Fruit fly (Drosophila melanogaster): Measurements from ENCODE around the gene fh.
A peak's percentile ranks its signal among the peaks of the same experiment; 100 is the strongest.

The fh gene

DNA sequence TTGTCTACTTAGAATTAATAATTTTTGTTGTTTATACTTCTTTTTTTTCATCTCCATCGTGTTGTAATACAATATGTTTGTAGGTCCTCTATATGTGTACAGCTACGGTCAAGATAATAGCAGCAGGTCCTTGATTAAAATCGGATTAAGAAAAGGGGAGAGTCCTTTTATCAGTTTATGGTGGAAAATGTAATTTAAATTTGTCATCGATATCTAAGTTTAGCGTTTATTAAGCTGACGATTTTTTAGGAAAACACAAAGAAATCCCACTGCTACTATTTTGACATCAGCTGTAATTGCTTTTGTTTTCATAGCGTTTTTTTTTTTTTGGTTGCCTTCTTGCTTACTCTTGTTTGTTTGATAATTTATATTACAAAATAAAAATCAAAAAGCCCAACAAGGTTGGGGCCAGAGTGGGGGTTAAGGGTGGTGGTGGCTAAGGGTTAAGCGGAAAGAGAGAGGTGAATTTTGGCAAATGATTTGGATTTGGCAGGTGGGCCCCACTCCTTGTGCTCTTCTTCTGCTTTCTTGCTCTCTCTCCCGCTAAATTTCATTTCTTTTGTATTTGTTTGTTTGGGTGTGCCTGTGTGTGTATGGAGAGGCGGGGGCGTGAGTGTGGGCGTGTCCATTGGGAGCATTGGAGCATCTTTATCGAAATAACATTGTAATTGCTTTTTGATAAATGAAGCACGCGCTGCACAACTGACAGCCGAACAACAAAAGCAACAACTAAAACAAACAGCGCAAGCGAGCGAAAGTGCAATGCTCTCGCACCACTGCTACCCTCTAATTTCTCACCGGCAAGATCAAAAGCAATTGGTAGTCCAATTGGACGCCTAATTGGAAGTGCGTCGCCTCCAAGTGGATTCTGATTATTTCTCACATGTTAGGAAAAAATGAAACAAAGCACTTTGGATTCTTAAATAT, 27.8 kb downstream of the fh start (continued):
- no peak for TF ChIP-seq lbe (GFP tag; optimal IDR thresholded peaks at IDR 0.05)
- peak; percentile 1 for TF ChIP-seq CG4707 (GFP tag; optimal IDR thresholded peaks at IDR 0.05)
- peak; percentile 24 to 32 for TF ChIP-seq dpn (GFP tag; optimal IDR thresholded peaks at IDR 0.05)
- peak; percentile 5 for TF ChIP-seq CG18619 (GFP tag; optimal IDR thresholded peaks at IDR 0.05)
- no peak for TF ChIP-seq CG2889 (GFP tag; IDR thresholded peaks at IDR 0.05)
- TF ChIP-seq dan (GFP tag; IDR thresholded peaks at IDR 0.05), result no peak
- no peak for TF ChIP-seq abd-A (tag; optimal IDR thresholded peaks at IDR 0.05)
- peak; percentile 18 for TF ChIP-seq CG6854 (GFP tag; optimal IDR thresholded peaks at IDR 0.05)
- TF ChIP-seq pros (GFP tag; optimal IDR thresholded peaks at IDR 0.05), result no peak
- peak; percentile 58; the same call in 1 of the 2 replicates for TF ChIP-seq CG32532 (GFP tag; IDR thresholded peaks at IDR 0.05)
- TF ChIP-seq tin (GFP tag; optimal IDR thresholded peaks at IDR 0.05), result peak; percentile 24
- TF ChIP-seq CG13296 (GFP tag; optimal IDR thresholded peaks at IDR 0.05), result peak; percentile 25
- TF ChIP-seq wdn (GFP tag; IDR thresholded peaks at IDR 0.05), result no peak
- TF ChIP-seq esg (GFP tag; conservative IDR thresholded peaks at IDR 0.05), result peak; percentile 25; the same call in 1 of the 2 replicates
- no peak for TF ChIP-seq sqz (GFP tag; optimal IDR thresholded peaks at IDR 0.05)
- TF ChIP-seq CG8765 (GFP tag; IDR thresholded peaks at IDR 0.05), result no peak
- TF ChIP-seq CG2875 (GFP tag; optimal IDR thresholded peaks at IDR 0.05), result no peak
- no peak for TF ChIP-seq usp (GFP tag; optimal IDR thresholded peaks at IDR 0.05)
- no peak for TF ChIP-seq CG3847 (GFP tag; IDR thresholded peaks at IDR 0.05)
- TF ChIP-seq CG15514 (GFP tag; optimal IDR thresholded peaks at IDR 0.05), result peak; percentile 21
- peak; percentile 9 for TF ChIP-seq CG12659 (GFP tag; optimal IDR thresholded peaks at IDR 0.05)
- no peak for TF ChIP-seq Ets97D (GFP tag; optimal IDR thresholded peaks at IDR 0.05)
- peak; percentile 8 for TF ChIP-seq Hr3 (GFP tag; optimal IDR thresholded peaks at IDR 0.05)
- no peak for TF ChIP-seq CTCF (GFP tag; optimal IDR thresholded peaks at IDR 0.05)
- no peak for TF ChIP-seq amos (GFP tag; IDR thresholded peaks at IDR 0.05; ENCODE audit: partially characterized antibody)
- no peak for TF ChIP-seq prd (optimal IDR thresholded peaks at IDR 0.05)
- 0 out of 3 replicates have a peak, but pooled peaks have one; percentile 43 for TF ChIP-seq prd (GFP tag; IDR thresholded peaks at IDR 0.05)
- TF ChIP-seq Blimp-1 (GFP tag; optimal IDR thresholded peaks at IDR 0.05), result peak; percentile 60
- TF ChIP-seq CG15269 (tag; optimal IDR thresholded peaks at IDR 0.05), result peak; percentile 58
- peak; percentile 61; the same call in 2 of the 3 replicates for TF ChIP-seq dysf (GFP tag; IDR thresholded peaks at IDR 0.05)
- TF ChIP-seq CG17568 (GFP tag; optimal IDR thresholded peaks at IDR 0.05), result peak; percentile 32
- no peak for TF ChIP-seq fd102C (GFP tag; optimal IDR thresholded peaks at IDR 0.05)
- no peak for TF ChIP-seq crc (GFP tag; optimal IDR thresholded peaks at IDR 0.05)
- TF ChIP-seq org-1 (GFP tag; optimal IDR thresholded peaks at IDR 0.05), result peak; percentile 37
- TF ChIP-seq CG10267 (tag; optimal IDR thresholded peaks at IDR 0.05), result peak; percentile 50
- no peak for TF ChIP-seq twi (tag; optimal IDR thresholded peaks at IDR 0.05)
- peak; percentile 6 for TF ChIP-seq nerfin-1 (tag; optimal IDR thresholded peaks at IDR 0.05)
- TF ChIP-seq CG6175 (GFP tag; IDR thresholded peaks at IDR 0.05), result no peak
- peak; percentile 24 for TF ChIP-seq Hmr (GFP tag; optimal IDR thresholded peaks at IDR 0.05)
- no peak for TF ChIP-seq klu (GFP tag; IDR thresholded peaks at IDR 0.05)
- no peak for TF ChIP-seq ftz-f1 (GFP tag; optimal IDR thresholded peaks at IDR 0.05)
- peak; percentile 19 for TF ChIP-seq CG1647 (GFP tag; optimal IDR thresholded peaks at IDR 0.05)
- peak; percentile 55 for TF ChIP-seq D19A (tag; optimal IDR thresholded peaks at IDR 0.05)
- TF ChIP-seq eve (GFP tag; optimal IDR thresholded peaks at IDR 0.05), result no peak
- TF ChIP-seq CG6791 (GFP tag; IDR thresholded peaks at IDR 0.05; ENCODE audit: partially characterized antibody), result no peak
- peak; percentile 19 for TF ChIP-seq CG6254 (GFP tag; optimal IDR thresholded peaks at IDR 0.05)
- TF ChIP-seq CG2678 (tag; optimal IDR thresholded peaks at IDR 0.05), result peak; percentile 67
- no peak for TF ChIP-seq fd3F (GFP tag; optimal IDR thresholded peaks at IDR 0.05)
- TF ChIP-seq HmgZ (tag; optimal IDR thresholded peaks at IDR 0.05), result no peak
